Worm (Caenorhabditis elegans): ENCODE measurements around the gene ZK131.11.

ZK131.11 gene

ce11 chrII:13786899-13787298, 5.1 kb upstream of the ZK131.11 start:
- TF ChIP-seq unc-39 (tag; optimal IDR thresholded peaks at IDR 0.05) (no peak), nhr-2 (tag; optimal IDR thresholded peaks at IDR 0.05) (no peak), ztf-11 (tag; optimal IDR thresholded peaks at IDR 0.05) (no peak), pha-4 (tag; optimal IDR thresholded peaks at IDR 0.05) (no peak), unc-120 (tag; optimal IDR thresholded peaks at IDR 0.05; ENCODE audit: poor library complexity, severe bottlenecking) (no peak), lsy-2 (tag; optimal IDR thresholded peaks at IDR 0.05) (no peak), drap-1 (GFP tag; optimal IDR thresholded peaks at IDR 0.05) (no peak), ceh-43 (GFP tag; optimal IDR thresholded peaks at IDR 0.05) (no peak), ceh-83 (GFP tag; optimal IDR thresholded peaks at IDR 0.05) (no peak), hlh-1 (tag; optimal IDR thresholded peaks at IDR 0.05) (no peak), cnd-1 (tag; optimal IDR thresholded peaks at IDR 0.05) (no peak), lin-32 (GFP tag; optimal IDR thresholded peaks at IDR 0.05) (no peak), flh-1 (GFP tag; optimal IDR thresholded peaks at IDR 0.05) (no peak), zip-8 (tag; optimal IDR thresholded peaks at IDR 0.05) (no peak), sem-2 (GFP tag; optimal IDR thresholded peaks at IDR 0.05) (no peak), ces-1 (GFP tag; optimal IDR thresholded peaks at IDR 0.05) (no peak)

DNA sequence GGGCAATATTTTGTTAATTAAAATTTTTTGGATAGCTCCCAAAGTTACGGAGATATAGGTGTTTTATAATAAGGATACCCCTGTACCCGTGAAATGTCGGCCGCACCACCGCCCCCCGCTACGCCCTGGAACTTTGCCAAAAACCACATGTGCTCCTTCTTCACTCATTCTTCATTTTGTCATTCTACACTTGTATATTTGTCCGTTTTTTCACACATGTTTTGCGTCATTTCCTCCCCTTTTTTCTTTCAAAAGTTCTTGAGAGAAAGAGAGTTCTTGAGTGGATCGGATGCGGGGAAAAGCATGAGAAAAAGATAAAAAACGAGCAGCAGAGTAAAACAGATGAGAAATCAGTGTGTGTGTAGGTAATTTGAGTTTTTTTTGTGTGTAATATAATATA, 3.2 kb upstream of the ZK131.11 start:
- TF ChIP-seq ceh-83 (GFP tag; optimal IDR thresholded peaks at IDR 0.05) (no peak), snpc-4 (tag; optimal IDR thresholded peaks at IDR 0.05) (no peak), ceh-43 (GFP tag; optimal IDR thresholded peaks at IDR 0.05) (no peak), sptf-1 (tag; optimal IDR thresholded peaks at IDR 0.05) (no peak), unc-120 (tag; optimal IDR thresholded peaks at IDR 0.05; ENCODE audit: poor library complexity, severe bottlenecking) (no peak), elt-3 (tag; optimal IDR thresholded peaks at IDR 0.05) (no peak), ces-1 (GFP tag; optimal IDR thresholded peaks at IDR 0.05) (no peak), tbx-8 (GFP tag; optimal IDR thresholded peaks at IDR 0.05) (no peak), blmp-1 (tag; optimal IDR thresholded peaks at IDR 0.05) (no peak), lin-13 (tag; optimal IDR thresholded peaks at IDR 0.05) (no peak), mls-2 (tag; optimal IDR thresholded peaks at IDR 0.05) (no peak), nhr-237 (tag; optimal IDR thresholded peaks at IDR 0.05) (no peak), elt-1 (tag; optimal IDR thresholded peaks at IDR 0.05; ENCODE audit: borderline replicate concordance, insufficient read depth) (no peak), unc-39 (tag; optimal IDR thresholded peaks at IDR 0.05) (no peak), lin-32 (GFP tag; optimal IDR thresholded peaks at IDR 0.05) (no peak), cnd-1 (tag; optimal IDR thresholded peaks at IDR 0.05) (no peak), mab-5 (tag; optimal IDR thresholded peaks at IDR 0.05) (no peak)

- TF ChIP-seq unc-62 (GFP tag; optimal IDR thresholded peaks at IDR 0.05) (no peak), blmp-1 (tag; optimal IDR thresholded peaks at IDR 0.05) (no peak), hlh-1 (tag; optimal IDR thresholded peaks at IDR 0.05) (peak; percentile 56)
These were observed 2.3 kb upstream of the ZK131.11 start for ce11 chrII:13789714-13790113.

- TF ChIP-seq sptf-1 (tag; optimal IDR thresholded peaks at IDR 0.05) (peak; percentile 25), mls-2 (tag; optimal IDR thresholded peaks at IDR 0.05) (peak; percentile 31)
These were observed 1.3 kb upstream of the ZK131.11 start for ce11 chrII:13790701-13791100.

DNA sequence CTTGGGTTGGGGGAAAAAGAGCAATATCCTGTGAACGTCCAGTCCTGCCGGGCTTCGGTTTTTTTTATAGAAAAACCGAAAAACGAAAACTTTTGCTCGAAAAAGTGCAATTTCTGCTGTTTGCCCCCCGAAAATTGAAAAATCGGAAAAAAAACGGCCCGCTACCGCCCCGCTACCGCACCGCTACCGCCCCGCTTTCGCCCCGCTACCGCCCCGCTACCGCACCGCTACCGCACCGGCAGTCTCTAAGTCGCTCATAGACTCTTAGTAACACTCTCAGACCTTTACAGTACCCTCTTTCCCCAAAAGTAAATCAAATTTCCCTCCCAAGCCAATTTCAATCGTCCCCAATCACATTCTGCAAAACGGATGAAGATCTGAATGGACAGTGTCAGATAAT, 3.1 kb downstream of the ZK131.11 start:
- TF ChIP-seq lin-13 (tag; optimal IDR thresholded peaks at IDR 0.05) (no peak), unc-120 (tag; optimal IDR thresholded peaks at IDR 0.05; ENCODE audit: poor library complexity, severe bottlenecking) (no peak), mab-5 (tag; optimal IDR thresholded peaks at IDR 0.05) (no peak), zip-8 (tag; optimal IDR thresholded peaks at IDR 0.05) (no peak), unc-39 (tag; optimal IDR thresholded peaks at IDR 0.05) (no peak), cnd-1 (tag; optimal IDR thresholded peaks at IDR 0.05) (no peak), ceh-83 (GFP tag; optimal IDR thresholded peaks at IDR 0.05) (no peak), nhr-237 (tag; optimal IDR thresholded peaks at IDR 0.05) (no peak), ceh-43 (GFP tag; optimal IDR thresholded peaks at IDR 0.05) (no peak), unc-62 (GFP tag; optimal IDR thresholded peaks at IDR 0.05) (no peak), snpc-4 (tag; optimal IDR thresholded peaks at IDR 0.05) (no peak), drap-1 (GFP tag; optimal IDR thresholded peaks at IDR 0.05) (no peak), pha-4 (tag; optimal IDR thresholded peaks at IDR 0.05) (no peak), nhr-2 (tag; optimal IDR thresholded peaks at IDR 0.05) (no peak), nhr-76 (tag; optimal IDR thresholded peaks at IDR 0.05) (no peak)

- TF ChIP-seq blmp-1 (tag; optimal IDR thresholded peaks at IDR 0.05): no peak
- peak; percentile 39 for TF ChIP-seq sptf-1 (tag; optimal IDR thresholded peaks at IDR 0.05)
- TF ChIP-seq ham-2 (GFP tag; optimal IDR thresholded peaks at IDR 0.05): peak; percentile 8
These were observed 4.3 kb downstream of the ZK131.11 start for ce11 chrII:13796312-13796711.
